Worm (Caenorhabditis elegans): Measurements from ENCODE around the gene otpl-4.

otpl-4 gene

ce11 chrV:8586920-8587319 lies 49.8 kb downstream of the otpl-4 start:
- TF ChIP-seq cog-1 (tag; optimal IDR thresholded peaks at IDR 0.05) (no peak), klf-2 (GFP tag; conservative IDR thresholded peaks at IDR 0.05) (no peak), flt-1 (GFP tag; IDR thresholded peaks at IDR 0.05) (no peak), ref-1 (GFP tag; conservative IDR thresholded peaks at IDR 0.05) (no peak), ztf-29 (GFP tag; IDR thresholded peaks at IDR 0.05) (no peak), tab-1 (GFP tag; IDR thresholded peaks at IDR 0.05) (no peak), ztf-23 (GFP tag; IDR thresholded peaks at IDR 0.05) (no peak), med-1 (GFP tag; optimal IDR thresholded peaks at IDR 0.05; ENCODE audit: insufficient read depth) (no peak), T22C8.4 (GFP tag; IDR thresholded peaks at IDR 0.05) (no peak)

ce11 chrV:8588079-8588478 lies 50.9 kb downstream of the otpl-4 start, which contains the start of gene C10B5.3:
TSS of gene C10B5.3 (minus strand) at chrV:8588179.
- TF ChIP-seq ztf-23 (GFP tag; IDR thresholded peaks at IDR 0.05): 0 out of 2 replicates have a peak, but pooled peaks have one; percentile 15
- TF ChIP-seq T22C8.4 (GFP tag; IDR thresholded peaks at IDR 0.05): no peak

All from whole organism, midembryonic.